Worm (Caenorhabditis elegans): Measurements from ENCODE around the gene T24E12.10.

ce11 chrII:3806964-3807363 lies 33.9 kb upstream of the T24E12.10 start, which contains the start of gene F54D10.4:
- no peak for TF ChIP-seq ets-7 (tag; optimal IDR thresholded peaks at IDR 0.05)
- TF ChIP-seq hmg-4 (GFP tag; optimal IDR thresholded peaks at IDR 0.05), result no peak
- no peak for TF ChIP-seq ama-1 (optimal IDR thresholded peaks at IDR 0.05)
- no peak for TF ChIP-seq ceh-13 (GFP tag; optimal IDR thresholded peaks at IDR 0.05)
- TF ChIP-seq flt-1 (GFP tag; IDR thresholded peaks at IDR 0.05), result no peak
- no peak for TF ChIP-seq tbx-37 (GFP tag; conservative IDR thresholded peaks at IDR 0.05)
- TF ChIP-seq pes-1 (GFP tag; IDR thresholded peaks at IDR 0.05), result no peak
- no peak for TF ChIP-seq hnd-1 (tag; optimal IDR thresholded peaks at IDR 0.05)
- TF ChIP-seq tra-4 (tag; optimal IDR thresholded peaks at IDR 0.05), result no peak
- TF ChIP-seq ceh-36 (tag; optimal IDR thresholded peaks at IDR 0.05), result no peak
- no peak for TF ChIP-seq F13C5.2 (tag; optimal IDR thresholded peaks at IDR 0.05)
- TF ChIP-seq sea-1 (GFP tag; conservative IDR thresholded peaks at IDR 0.05), result no peak
